Fruit fly (Drosophila melanogaster): ENCODE measurements around the gene CG44954.
A peak's percentile ranks its signal among the peaks of the same experiment; 100 is the strongest.

Gene CG44954

DNA sequence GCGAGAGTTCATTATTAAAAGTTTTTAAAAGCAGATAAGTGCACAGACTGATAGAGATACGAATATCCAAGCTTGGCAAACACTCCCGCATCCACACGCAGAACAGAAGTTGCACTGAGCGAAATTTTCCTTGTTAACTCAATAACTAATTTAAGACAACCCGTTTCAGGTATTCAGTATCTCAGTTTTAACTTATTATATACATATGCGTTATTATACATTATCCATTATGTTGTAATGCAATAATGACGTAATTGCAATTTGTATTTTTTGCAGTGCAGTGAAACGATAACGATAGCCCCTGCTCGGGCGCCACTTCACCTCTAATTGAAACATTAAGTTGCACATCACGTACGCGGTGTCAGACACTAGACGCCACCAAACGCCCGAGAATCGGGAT lies 21.5 kb upstream of the CG44954 start:
- TF ChIP-seq pan (optimal IDR thresholded peaks at IDR 0.05) = no peak
- TF ChIP-seq pan (GFP tag; optimal IDR thresholded peaks at IDR 0.05 in 1 of 2, IDR thresholded peaks at IDR 0.05 in 1 of 2) = peak in 1 of 2 experiments; percentile 33
- peak; percentile 7 for TF ChIP-seq chn (GFP tag; optimal IDR thresholded peaks at IDR 0.05)
- TF ChIP-seq onecut (GFP tag; IDR thresholded peaks at IDR 0.05) = no peak
- TF ChIP-seq CG16813 (GFP tag; IDR thresholded peaks at IDR 0.05; ENCODE audit: partially characterized antibody) = no peak
- peak; percentile 23; the same call in 1 of the 2 replicates for TF ChIP-seq sisA (GFP tag; IDR thresholded peaks at IDR 0.05)
- TF ChIP-seq ase (GFP tag; IDR thresholded peaks at IDR 0.05) = 0 out of 3 replicates have a peak, but pooled peaks have one; percentile 14
- TF ChIP-seq gfzf (GFP tag; optimal IDR thresholded peaks at IDR 0.05) = no peak
- 0 out of 2 replicates have a peak, but pooled peaks have one; percentile 8 for TF ChIP-seq CG17612 (GFP tag; IDR thresholded peaks at IDR 0.05)
- TF ChIP-seq Stat92E (GFP tag; optimal IDR thresholded peaks at IDR 0.05) = no peak
- peak; percentile 42 for TF ChIP-seq dmrt11E (tag; optimal IDR thresholded peaks at IDR 0.05)
- TF ChIP-seq Xbp1 (GFP tag; optimal IDR thresholded peaks at IDR 0.05) = peak; percentile 24
- TF ChIP-seq zen (tag; optimal IDR thresholded peaks at IDR 0.05) = peak; percentile 11
- TF ChIP-seq CG6689 (GFP tag; IDR thresholded peaks at IDR 0.05) = peak; percentile 39; the same call in 1 of the 2 replicates
- TF ChIP-seq Sry-β (GFP tag; optimal IDR thresholded peaks at IDR 0.05) = no peak
- peak; percentile 55 for TF ChIP-seq lab (GFP tag; optimal IDR thresholded peaks at IDR 0.05)
- no peak for TF ChIP-seq prd (optimal IDR thresholded peaks at IDR 0.05)
- peak; percentile 68 for TF ChIP-seq prd (GFP tag; IDR thresholded peaks at IDR 0.05)
- no peak for TF ChIP-seq Ets65A (GFP tag)
- no peak for TF ChIP-seq CG7786 (GFP tag; optimal IDR thresholded peaks at IDR 0.05)
- TF ChIP-seq Sox102F (GFP tag; optimal IDR thresholded peaks at IDR 0.05) = peak; percentile 14
- TF ChIP-seq zfh2 (GFP tag; optimal IDR thresholded peaks at IDR 0.05) = no peak
- TF ChIP-seq row (GFP tag; IDR thresholded peaks at IDR 0.05) = peak; percentile 47; the same call in 2 of the 3 replicates
- 0 out of 2 replicates have a peak, but pooled peaks have one; percentile 34 for TF ChIP-seq ttk (GFP tag; IDR thresholded peaks at IDR 0.05)
- peak; percentile 58 for TF ChIP-seq gem (tag; optimal IDR thresholded peaks at IDR 0.05)
- TF ChIP-seq CG12769 (tag; optimal IDR thresholded peaks at IDR 0.05) = no peak
- no peak for TF ChIP-seq CG10209 (GFP tag; optimal IDR thresholded peaks at IDR 0.05)
- peak; percentile 19; the same call in 1 of the 2 replicates for TF ChIP-seq slbo (GFP tag; IDR thresholded peaks at IDR 0.05)
- 0 out of 2 replicates have a peak, but pooled peaks have one; percentile 14 for TF ChIP-seq CG14014 (GFP tag; IDR thresholded peaks at IDR 0.05)
- peak; percentile 9 for TF ChIP-seq Chrac-16 (GFP tag; optimal IDR thresholded peaks at IDR 0.05)
- peak; percentile 37; the same call in 1 of the 2 replicates for TF ChIP-seq ranshi (GFP tag; IDR thresholded peaks at IDR 0.05)
- no peak for TF ChIP-seq CG8478 (optimal IDR thresholded peaks at IDR 0.05)
- 0 out of 2 replicates have a peak, but pooled peaks have one; percentile 20 for TF ChIP-seq Ada2b (GFP tag; IDR thresholded peaks at IDR 0.05)
- peak; percentile 4 for TF ChIP-seq fd96Cb (tag; optimal IDR thresholded peaks at IDR 0.05)
- TF ChIP-seq grn (GFP tag; optimal IDR thresholded peaks at IDR 0.05) = no peak
- TF ChIP-seq CG7839 (tag; optimal IDR thresholded peaks at IDR 0.05) = peak; percentile 47
- no peak for TF ChIP-seq CG7963 (GFP tag; IDR thresholded peaks at IDR 0.05; ENCODE audit: partially characterized antibody)
- peak; percentile 12 for TF ChIP-seq lilli (GFP tag; optimal IDR thresholded peaks at IDR 0.05)
- peak; percentile 45; the same call in 1 of the 2 replicates for TF ChIP-seq Rfx (GFP tag; IDR thresholded peaks at IDR 0.05)
- no peak for TF ChIP-seq CG33213 (GFP tag; optimal IDR thresholded peaks at IDR 0.05)
- peak; percentile 8 for TF ChIP-seq CG7556 (GFP tag; optimal IDR thresholded peaks at IDR 0.05)
- TF ChIP-seq Fer3 (tag; optimal IDR thresholded peaks at IDR 0.05) = peak; percentile 6
- peak; percentile 25; the same call in 1 of the 3 replicates for TF ChIP-seq Aef1 (GFP tag; IDR thresholded peaks at IDR 0.05)
- 0 out of 3 replicates have a peak, but pooled peaks have one; percentile 27 for TF ChIP-seq dysf (GFP tag; IDR thresholded peaks at IDR 0.05)
- no peak for TF ChIP-seq cad (GFP tag; optimal IDR thresholded peaks at IDR 0.05)
- peak; percentile 9 for TF ChIP-seq Hsf (GFP tag; optimal IDR thresholded peaks at IDR 0.05)
- 0 out of 3 replicates have a peak, but pooled peaks have one; percentile 29 for TF ChIP-seq CG11695 (GFP tag; IDR thresholded peaks at IDR 0.05)
- TF ChIP-seq mirr (GFP tag; optimal IDR thresholded peaks at IDR 0.05) = no peak
- TF ChIP-seq CG4820 (GFP tag; optimal IDR thresholded peaks at IDR 0.05) = peak; percentile 14
- TF ChIP-seq CTCF (GFP tag; optimal IDR thresholded peaks at IDR 0.05) = no peak
- TF ChIP-seq CG12391 (tag; optimal IDR thresholded peaks at IDR 0.05) = peak; percentile 35
- no peak for TF ChIP-seq ewg (GFP tag; optimal IDR thresholded peaks at IDR 0.05)
